Worm (Caenorhabditis elegans) whole organism, young adult: ENCODE data around the gene srb-6.

ENCODE experiments used
- ceh-40 ChIP-seq: fragments of 200-800 bp; sonication (Bioruptor generic); IDR thresholded peaks from 2 replicates; pipeline ENCODE4 v1.3.6; 2022; ENCODE audit warnings: missing genetic modification characterization, missing compliant biosample characterization
- nfya-1 ChIP-seq: sonication (generic microtip); optimal IDR thresholded peaks from 2 replicates; lab custom pipeline; 2017; ENCODE audit warnings: antibody characterized with exemption, missing compliant biosample characterization, missing genetic modification characterization, borderline replicate concordance; ENCODE audit not compliant: insufficient read depth

ce11 chrII:10168905-10169782 is 25.6 kb upstream of the srb-6 start, which contains the start of gene daf-19:
- TF ChIP-seq ceh-40 (GFP tag; lab: Robert Waterston, UW) (no peak), nfya-1 (tag; lab: Kevin White, UChicago) (no peak)
